Worm (Caenorhabditis elegans): ENCODE data around the gene F18E3.12.

The F18E3.12 gene

ce11 chrV:7415780-7416428, 1.1 kb downstream of the F18E3.12 start, which contains the start of gene F18E3.13:
F18E3.13 (plus strand) TSS chrV:7416164.
- TF ChIP-seq fkh-10 (GFP tag; optimal IDR thresholded peaks at IDR 0.05), result no peak
- TF ChIP-seq zip-5 (tag; optimal IDR thresholded peaks at IDR 0.05), result no peak
- no peak for TF ChIP-seq ztf-16 (tag; optimal IDR thresholded peaks at IDR 0.05)
- no peak for TF ChIP-seq npax-4 (tag; optimal IDR thresholded peaks at IDR 0.05)
- TF ChIP-seq ceh-19 (GFP tag; optimal IDR thresholded peaks at IDR 0.05), result no peak

DNA sequence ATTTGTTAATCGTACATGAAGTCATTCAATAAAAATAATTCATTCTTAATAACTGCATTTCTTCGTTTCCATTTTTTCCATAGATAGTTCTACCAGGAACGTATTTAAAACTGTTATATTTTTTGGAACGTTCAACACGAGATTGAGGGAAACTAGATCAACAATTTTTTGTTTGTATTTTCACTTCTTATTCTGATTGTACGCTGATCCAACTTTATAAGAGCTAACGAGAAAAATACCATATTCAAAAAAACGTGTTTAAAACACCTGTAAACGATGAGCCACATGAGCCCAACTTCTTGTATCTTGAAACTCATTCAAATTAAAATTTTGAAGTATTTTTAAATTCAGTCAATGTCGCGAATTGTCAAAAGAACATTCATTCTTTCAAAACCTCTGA, 1.8 kb downstream of the F18E3.12 start:
- no peak for TF ChIP-seq nhr-232 (tag; optimal IDR thresholded peaks at IDR 0.05)
- no peak for TF ChIP-seq npax-4 (tag; optimal IDR thresholded peaks at IDR 0.05)
- TF ChIP-seq elt-2 (tag; optimal IDR thresholded peaks at IDR 0.05), result no peak
- TF ChIP-seq zip-5 (tag; optimal IDR thresholded peaks at IDR 0.05), result no peak
- no peak for TF ChIP-seq pag-3 (tag; optimal IDR thresholded peaks at IDR 0.05; ENCODE audit: borderline replicate concordance)

ce11 chrV:7417018-7417716, 2.4 kb downstream of the F18E3.12 start, which contains the start of gene srw-67:
srw-67 (plus strand) TSS chrV:7417660.
- TF ChIP-seq madf-2 (tag; optimal IDR thresholded peaks at IDR 0.05) (no peak), hlh-8 (tag; optimal IDR thresholded peaks at IDR 0.05) (no peak), syd-9 (tag; optimal IDR thresholded peaks at IDR 0.05) (no peak), pros-1 (tag; optimal IDR thresholded peaks at IDR 0.05) (no peak), sdc-2 (tag; optimal IDR thresholded peaks at IDR 0.05) (no peak), T23F11.4 (GFP tag; optimal IDR thresholded peaks at IDR 0.05) (no peak), zip-5 (tag; optimal IDR thresholded peaks at IDR 0.05) (no peak), nhr-232 (tag; optimal IDR thresholded peaks at IDR 0.05) (no peak), pax-1 (tag; optimal IDR thresholded peaks at IDR 0.05) (no peak), ceh-6 (GFP tag; optimal IDR thresholded peaks at IDR 0.05) (no peak), K09A11.1 (tag; optimal IDR thresholded peaks at IDR 0.05; ENCODE audit: insufficient read depth) (no peak), ceh-30 (tag; optimal IDR thresholded peaks at IDR 0.05) (no peak), hlh-6 (tag; optimal IDR thresholded peaks at IDR 0.05) (no peak), sox-2 (GFP tag; IDR thresholded peaks at IDR 0.05) (no peak)

ce11 chrV:7420162-7420561, 5.4 kb downstream of the F18E3.12 start, which contains the start of gene srxa-4:
srxa-4 (plus strand) TSS chrV:7420462.
- no peak for TF ChIP-seq Y22D7AL.16 (tag; optimal IDR thresholded peaks at IDR 0.05)
- no peak for TF ChIP-seq ets-4 (tag; optimal IDR thresholded peaks at IDR 0.05)
- no peak for TF ChIP-seq nfya-1 (tag; optimal IDR thresholded peaks at IDR 0.05)
- TF ChIP-seq ceh-34 (tag; optimal IDR thresholded peaks at IDR 0.05), result no peak
- no peak for TF ChIP-seq ceh-30 (tag; optimal IDR thresholded peaks at IDR 0.05)
- no peak for TF ChIP-seq pag-3 (tag; optimal IDR thresholded peaks at IDR 0.05; ENCODE audit: borderline replicate concordance)
- no peak for TF ChIP-seq elt-2 (tag; optimal IDR thresholded peaks at IDR 0.05)

- TF ChIP-seq lim-6 (tag; optimal IDR thresholded peaks at IDR 0.05) (no peak), dmd-4 (tag; optimal IDR thresholded peaks at IDR 0.05; ENCODE audit: borderline replicate concordance) (no peak), unc-42 (tag; optimal IDR thresholded peaks at IDR 0.05) (no peak), ztf-16 (tag; optimal IDR thresholded peaks at IDR 0.05) (no peak), mec-3 (tag; optimal IDR thresholded peaks at IDR 0.05; ENCODE audit: borderline replicate concordance) (no peak), ceh-9 (tag; optimal IDR thresholded peaks at IDR 0.05) (no peak), ceh-18 (tag; optimal IDR thresholded peaks at IDR 0.05) (no peak), sox-2 (GFP tag; IDR thresholded peaks at IDR 0.05) (no peak), K09A11.1 (tag; optimal IDR thresholded peaks at IDR 0.05; ENCODE audit: insufficient read depth) (no peak)
Observed at ce11 chrV:7424336-7424735, 9.6 kb downstream of the F18E3.12 start, which contains the start of gene F18E3.10. F18E3.10 (minus strand) TSS chrV:7424436.

Measured in whole organism, late embryonic.